Fruit fly (Drosophila melanogaster) whole organism, embryonic: ENCODE data around the gene CG14778.

Source experiments
- C15 ChIP-seq: fragments of 200-800 bp; sonication (Bioruptor generic); IDR thresholded peaks from 3 replicates; pipeline ENCODE4 v1.3.6; 2022; ENCODE audit warnings: missing biosample characterization, missing genetic modification characterization
- CG10543 ChIP-seq: fragments of 200-800 bp; sonication (Bioruptor generic); optimal IDR thresholded peaks from 3 replicates; lab custom pipeline; 2017; ENCODE audit warnings: missing biosample characterization, mild to moderate bottlenecking, missing genetic modification characterization, moderate library complexity
- CG10979 ChIP-seq: fragments of 200-800 bp; sonication (Bioruptor generic); optimal IDR thresholded peaks from 2 replicates; lab custom pipeline; 2018; ENCODE audit warnings: missing biosample characterization, mild to moderate bottlenecking, missing genetic modification characterization, moderate library complexity
- CG12155 ChIP-seq: fragments of 200-800 bp; sonication (Bioruptor generic); optimal IDR thresholded peaks from 3 replicates; lab custom pipeline; 2016; ENCODE audit warnings: missing biosample characterization, missing genetic modification characterization
- CG12391 ChIP-seq: fragments of 200-800 bp; sonication (Bioruptor generic); optimal IDR thresholded peaks from 3 replicates; lab custom pipeline; 2018; ENCODE audit warnings: missing biosample characterization, mild to moderate bottlenecking, missing genetic modification characterization, moderate library complexity
- CG13123 ChIP-seq: fragments of 200-800 bp; sonication (Bioruptor generic); optimal IDR thresholded peaks from 2 replicates; lab custom pipeline; 2016; ENCODE audit warnings: missing biosample characterization, missing genetic modification characterization
- CG15479 ChIP-seq: fragments of 200-800 bp; sonication (Bioruptor generic); optimal IDR thresholded peaks from 3 replicates; lab custom pipeline; 2019; ENCODE audit warnings: missing biosample characterization, mild to moderate bottlenecking, missing genetic modification characterization, moderate library complexity
- CG16815 ChIP-seq: fragments of 200-800 bp; sonication (Bioruptor generic); optimal IDR thresholded peaks from 3 replicates; lab custom pipeline; 2017; ENCODE audit warnings: missing biosample characterization, mild to moderate bottlenecking, missing genetic modification characterization
- CG17568 ChIP-seq: fragments of 200-800 bp; sonication (Bioruptor generic); optimal IDR thresholded peaks from 2 replicates; lab custom pipeline; 2018; ENCODE audit warnings: missing biosample characterization, mild to moderate bottlenecking, missing genetic modification characterization, moderate library complexity
- CG18619 ChIP-seq: fragments of 200-800 bp; sonication (Bioruptor generic); optimal IDR thresholded peaks from 3 replicates; lab custom pipeline; 2017; ENCODE audit warnings: missing biosample characterization, mild to moderate bottlenecking, missing genetic modification characterization
- CG2120 ChIP-seq: fragments of 200-800 bp; sonication (Bioruptor generic); optimal IDR thresholded peaks from 3 replicates; lab custom pipeline; 2016; ENCODE audit warnings: missing biosample characterization, missing genetic modification characterization
- CG3726 ChIP-seq: fragments of 200-800 bp; sonication (Bioruptor generic); IDR thresholded peaks from 3 replicates; pipeline ENCODE4, ENCODE4 v1.3.6; 2022; ENCODE audit warnings: missing biosample characterization, missing genetic modification characterization
- CG4707 ChIP-seq: fragments of 200-800 bp; sonication (Bioruptor generic); optimal IDR thresholded peaks from 2 replicates; lab custom pipeline; 2018; ENCODE audit warnings: missing biosample characterization, mild to moderate bottlenecking, missing genetic modification characterization, moderate library complexity
- CG7745 ChIP-seq: fragments of 200-800 bp; sonication (Bioruptor generic); optimal IDR thresholded peaks from 2 replicates; lab custom pipeline; 2018; ENCODE audit warnings: missing biosample characterization, mild to moderate bottlenecking, missing genetic modification characterization, moderate library complexity
- CG7963 ChIP-seq: fragments of 200-800 bp; sonication (Bioruptor generic); IDR thresholded peaks from 3 replicates; pipeline ENCODE4 v1.3.6; 2022; ENCODE audit warnings: missing biosample characterization, missing genetic modification characterization; ENCODE audit not compliant: partially characterized antibody
- CG7987 ChIP-seq: fragments of 200-800 bp; sonication (Bioruptor generic); optimal IDR thresholded peaks from 2 replicates; lab custom pipeline; 2018; ENCODE audit warnings: missing biosample characterization, mild to moderate bottlenecking, missing genetic modification characterization, moderate library complexity
- CG8089 ChIP-seq: fragments of 200-800 bp; sonication (Bioruptor generic); optimal IDR thresholded peaks from 3 replicates; lab custom pipeline; 2016; ENCODE audit warnings: missing biosample characterization, missing genetic modification characterization
- CG8359 ChIP-seq: fragments of 200-800 bp; sonication (Bioruptor generic); optimal IDR thresholded peaks from 2 replicates; lab custom pipeline; 2017; ENCODE audit warnings: missing biosample characterization, mild to moderate bottlenecking, missing genetic modification characterization, borderline replicate concordance
- CG8944 ChIP-seq: fragments of 200-800 bp; sonication (Bioruptor generic); optimal IDR thresholded peaks from 3 replicates; lab custom pipeline; 2016; ENCODE audit warnings: missing biosample characterization, missing genetic modification characterization
- Dip3 ChIP-seq: fragments of 200-800 bp; sonication (Bioruptor generic); optimal IDR thresholded peaks from 3 replicates; lab custom pipeline; 2016; ENCODE audit warnings: missing biosample characterization, missing genetic modification characterization
- E2f1 ChIP-seq: fragments of 200-800 bp; sonication (Bioruptor generic); IDR thresholded peaks from 2 replicates; pipeline ENCODE4 v1.3.6; 2022; ENCODE audit warnings: missing biosample characterization, missing genetic modification characterization
- H2.0 ChIP-seq: fragments of 200-800 bp; sonication (Bioruptor generic); IDR thresholded peaks from 2 replicates; pipeline ENCODE4 v1.3.6; 2022; ENCODE audit warnings: missing biosample characterization, missing genetic modification characterization
- Hand ChIP-seq: fragments of 200-800 bp; sonication (Bioruptor generic); optimal IDR thresholded peaks from 2 replicates; lab custom pipeline; 2017; ENCODE audit warnings: mild to moderate bottlenecking, missing biosample characterization, missing genetic modification reagents, missing genetic modification characterization
- Jarid2 ChIP-seq: fragments of 200-800 bp; sonication (Bioruptor generic); optimal IDR thresholded peaks from 3 replicates; lab custom pipeline; 2017; ENCODE audit warnings: mild to moderate bottlenecking, missing biosample characterization, missing genetic modification reagents, missing genetic modification characterization
- MBD-R2 ChIP-seq: fragments of 200-800 bp; sonication (Bioruptor generic); IDR thresholded peaks from 2 replicates; pipeline ENCODE4 v1.3.6; 2022; ENCODE audit warnings: missing biosample characterization, missing genetic modification characterization
- Ravus ChIP-seq: fragments of 200-800 bp; sonication (Bioruptor generic); IDR thresholded peaks from 2 replicates; pipeline ENCODE4 v1.3.6; 2022; ENCODE audit warnings: missing biosample characterization, missing genetic modification characterization
- Sry-δ ChIP-seq: fragments of 200-800 bp; sonication (Bioruptor generic); optimal IDR thresholded peaks from 2 replicates; lab custom pipeline; 2016; ENCODE audit warnings: missing biosample characterization, missing genetic modification characterization
- Ssrp ChIP-seq: fragments of 200-800 bp; sonication (Bioruptor generic); optimal IDR thresholded peaks from 2 replicates; lab custom pipeline; 2018; ENCODE audit warnings: missing biosample characterization, mild to moderate bottlenecking, missing genetic modification characterization, moderate library complexity
- TFAM ChIP-seq: fragments of 200-800 bp; sonication (Bioruptor generic); optimal IDR thresholded peaks from 2 replicates; lab custom pipeline; 2017; ENCODE audit warnings: missing biosample characterization, missing genetic modification characterization, inconsistent platforms
- Vsx1 ChIP-seq: fragments of 200-800 bp; sonication (Bioruptor generic); optimal IDR thresholded peaks from 2 replicates; lab custom pipeline; 2017; ENCODE audit warnings: missing biosample characterization, mild to moderate bottlenecking, missing genetic modification characterization, missing genetic modification reagents
- ash1 ChIP-seq: fragments of 200-800 bp; sonication (Bioruptor generic); optimal IDR thresholded peaks from 2 replicates; lab custom pipeline; 2018; ENCODE audit warnings: missing biosample characterization, mild to moderate bottlenecking, missing genetic modification characterization
- ato ChIP-seq: fragments of 200-800 bp; sonication (Bioruptor generic); IDR thresholded peaks from 2 replicates; pipeline ENCODE4 v1.3.6; 2022; ENCODE audit warnings: missing biosample characterization, missing genetic modification characterization; ENCODE audit not compliant: partially characterized antibody
- bab2 ChIP-seq: fragments of 200-800 bp; sonication (Bioruptor generic); optimal IDR thresholded peaks from 2 replicates; lab custom pipeline; 2016; ENCODE audit warnings: missing biosample characterization, missing genetic modification characterization
- bigmax ChIP-seq: fragments of 200-800 bp; sonication (Bioruptor generic); optimal IDR thresholded peaks from 2 replicates; lab custom pipeline; 2018; ENCODE audit warnings: missing biosample characterization, mild to moderate bottlenecking, missing genetic modification characterization
- br ChIP-seq: fragments of >200 bp; optimal IDR thresholded peaks from 2 replicates; lab custom pipeline; 2017
- cg ChIP-seq: fragments of 200-800 bp; sonication (Bioruptor generic); optimal IDR thresholded peaks from 3 replicates; lab custom pipeline; 2019; ENCODE audit warnings: missing biosample characterization, mild to moderate bottlenecking, missing genetic modification characterization, moderate library complexity
- ci ChIP-seq: fragments of 200-800 bp; sonication (Bioruptor generic); IDR thresholded peaks from 3 replicates; pipeline ENCODE4 v1.3.6; 2022; ENCODE audit warnings: missing biosample characterization, missing genetic modification characterization
- da ChIP-seq: fragments of 200-800 bp; sonication (Bioruptor generic); optimal IDR thresholded peaks from 2 replicates; lab custom pipeline; 2016; ENCODE audit warnings: missing biosample characterization, missing genetic modification characterization
- dmrt99B ChIP-seq: fragments of 200-800 bp; sonication (Bioruptor generic); optimal IDR thresholded peaks from 2 replicates; lab custom pipeline; 2018; ENCODE audit warnings: missing biosample characterization, mild to moderate bottlenecking, missing genetic modification characterization, moderate library complexity
- ewg ChIP-seq: fragments of 200-800 bp; sonication (Bioruptor generic); optimal IDR thresholded peaks from 3 replicates; lab custom pipeline; 2017; ENCODE audit warnings: mild to moderate bottlenecking, missing biosample characterization, missing genetic modification reagents, missing genetic modification characterization
- grn ChIP-seq: fragments of 200-800 bp; sonication (Bioruptor generic); optimal IDR thresholded peaks from 3 replicates; lab custom pipeline; 2017; ENCODE audit warnings: missing biosample characterization, missing genetic modification characterization
- jumu ChIP-seq: fragments of 200-800 bp; sonication (Bioruptor generic); optimal IDR thresholded peaks from 3 replicates; lab custom pipeline; 2016; ENCODE audit warnings: missing biosample characterization, missing genetic modification characterization
- mam ChIP-seq: fragments of 200-800 bp; sonication (Bioruptor generic); optimal IDR thresholded peaks from 3 replicates; lab custom pipeline; 2016; ENCODE audit warnings: missing biosample characterization, missing genetic modification characterization
- nau ChIP-seq: fragments of 200-800 bp; sonication (Bioruptor generic); optimal IDR thresholded peaks from 3 replicates; lab custom pipeline; 2017; ENCODE audit warnings: missing biosample characterization, mild to moderate bottlenecking, missing genetic modification characterization, missing genetic modification reagents
- nom ChIP-seq: fragments of 200-800 bp; sonication (Bioruptor generic); optimal IDR thresholded peaks from 2 replicates; lab custom pipeline; 2017; ENCODE audit warnings: missing biosample characterization, missing genetic modification characterization, mild to moderate bottlenecking, moderate library complexity, missing genetic modification reagents
- peb ChIP-seq: fragments of 200-800 bp; sonication (Bioruptor generic); IDR thresholded peaks from 2 replicates; pipeline ENCODE4 v1.3.6; 2022; ENCODE audit warnings: missing biosample characterization, missing genetic modification characterization
- sens-2 ChIP-seq: fragments of 200-800 bp; sonication (Bioruptor generic); IDR thresholded peaks from 2 replicates; pipeline ENCODE4 v1.3.6; 2022; ENCODE audit warnings: missing biosample characterization, missing genetic modification characterization
- sna ChIP-seq: fragments of 200-800 bp; sonication (Bioruptor generic); IDR thresholded peaks from 2 replicates; pipeline ENCODE4 v1.3.6; 2022; ENCODE audit warnings: missing biosample characterization, missing genetic modification characterization; ENCODE audit not compliant: partially characterized antibody
- ttk ChIP-seq: fragments of 200-800 bp; sonication (Bioruptor generic); IDR thresholded peaks from 2 replicates; pipeline ENCODE4 v2.1.2; 2022; ENCODE audit warnings: missing biosample characterization, missing genetic modification characterization
- wdn ChIP-seq: fragments of 200-800 bp; sonication (Bioruptor generic); IDR thresholded peaks from 2 replicates; pipeline ENCODE4 v1.3.6; 2022; ENCODE audit warnings: missing biosample characterization, missing genetic modification characterization
- z ChIP-seq: fragments of 200-800 bp; sonication (Bioruptor generic); IDR thresholded peaks from 3 replicates; pipeline ENCODE4 v1.3.6; 2022; ENCODE audit warnings: missing biosample characterization, missing genetic modification characterization

The CG14778 gene

dm6 chrX:1470562-1470961, 3.3 kb downstream of the CG14778 start, which contains the start of gene pck (continued):
- TF ChIP-seq TFAM (no peak), Ravus (no peak), CG12155 (GFP tag; lab: Kevin White, UChicago) (peak; percentile 69), Ssrp (tag; lab: Kevin White, UChicago) (peak; percentile 25), CG7745 (tag; lab: Kevin White, UChicago) (no peak), CG15479 (no peak), bab2 (peak; percentile 61), H2.0 (peak; percentile 69; the same call in 1 of the 2 replicates), Hand (GFP tag; lab: Kevin White, UChicago) (no peak), bigmax (GFP tag; lab: Kevin White, UChicago) (no peak), sna (GFP tag; lab: Robert Waterston, UW) (peak; percentile 49; the same call in 1 of the 2 replicates), CG2120 (peak; percentile 82), ci (GFP tag; lab: Robert Waterston, UW) (peak; percentile 86), mam (peak; percentile 68), peb (GFP tag; lab: Robert Waterston, UW) (no peak), CG18619 (GFP tag; lab: Kevin White, UChicago) (peak; percentile 9), sens-2 (GFP tag; lab: Robert Waterston, UW) (no peak), cg (peak; percentile 42), CG3726 (GFP tag; lab: Robert Waterston, UW) (0 out of 3 replicates have a peak, but pooled peaks have one; percentile 25), CG10543 (GFP tag; lab: Kevin White, UChicago) (peak; percentile 8), CG16815 (GFP tag; lab: Kevin White, UChicago) (peak; percentile 19), C15 (GFP tag; lab: Robert Waterston, UW) (no peak), Vsx1 (GFP tag; lab: Kevin White, UChicago) (no peak), CG8359 (GFP tag; lab: Kevin White, UChicago) (no peak), z (GFP tag; lab: Robert Waterston, UW) (no peak), CG13123 (peak; percentile 52), CG12391 (tag; lab: Kevin White, UChicago) (peak; percentile 78), MBD-R2 (peak; percentile 86), jumu (GFP tag; lab: Kevin White, UChicago) (peak; percentile 50), br (no peak), CG10979 (peak; percentile 57), E2f1 (GFP tag; lab: Robert Waterston, UW) (peak; percentile 70), ato (GFP tag; lab: Robert Waterston, UW) (no peak; the same call in 1 of the 2 replicates), ttk (GFP tag; lab: Robert Waterston, UW) (peak; percentile 55), dmrt99B (tag; lab: Kevin White, UChicago) (no peak), da (no peak), CG4707 (GFP tag; lab: Kevin White, UChicago) (no peak), CG7987 (GFP tag; lab: Kevin White, UChicago) (no peak), grn (GFP tag; lab: Kevin White, UChicago) (no peak), Sry-δ (GFP tag; lab: Kevin White, UChicago) (peak; percentile 89), nom (GFP tag; lab: Kevin White, UChicago) (peak; percentile 13), CG7963 (0 out of 3 replicates have a peak, but pooled peaks have one; percentile 40), wdn (GFP tag; lab: Robert Waterston, UW) (no peak), CG8089 (GFP tag; lab: Kevin White, UChicago) (no peak), CG17568 (GFP tag; lab: Kevin White, UChicago) (no peak), Dip3 (peak; percentile 63), nau (GFP tag; lab: Kevin White, UChicago) (no peak), ash1 (GFP tag; lab: Kevin White, UChicago) (no peak), ewg (GFP tag; lab: Kevin White, UChicago) (peak; percentile 36), Jarid2 (GFP tag; lab: Kevin White, UChicago) (no peak), CG8944 (GFP tag; lab: Kevin White, UChicago) (peak; percentile 48)
